Worm (Caenorhabditis elegans) whole organism, late embryonic: ENCODE measurements around the gene ins-8.

Source experiments
- fkh-10 ChIP-seq: fragments of 150-350 bp; optimal IDR thresholded peaks from 2 replicates; lab custom pipeline; 2014; ENCODE audit warnings: missing biosample characterization, missing genetic modification reagents, missing genetic modification characterization
- nfya-1 ChIP-seq: sonication (generic microtip); optimal IDR thresholded peaks from 2 replicates; lab custom pipeline; 2017; ENCODE audit warnings: missing genetic modification characterization, mild to moderate bottlenecking, missing compliant biosample characterization, antibody characterized with exemption, moderate library complexity
- sdc-2 ChIP-seq: sonication (generic microtip); optimal IDR thresholded peaks from 2 replicates; lab custom pipeline; 2016; ENCODE audit warnings: missing genotype, missing genetic modification characterization, missing compliant biosample characterization
- sox-4 ChIP-seq: sonication (generic microtip); optimal IDR thresholded peaks from 2 replicates; lab custom pipeline; 2017; ENCODE audit warnings: mild to moderate bottlenecking, missing genetic modification characterization, inconsistent platforms, missing compliant biosample characterization
- tbx-2 ChIP-seq: sonication (generic microtip); optimal IDR thresholded peaks from 2 replicates; lab custom pipeline; 2016; ENCODE audit warnings: missing genetic modification characterization, missing compliant biosample characterization
- unc-55 ChIP-seq: sonication (generic microtip); optimal IDR thresholded peaks from 2 replicates; lab custom pipeline; 2017; ENCODE audit warnings: missing biosample characterization, missing genetic modification reagents, missing genetic modification characterization
- unc-86 ChIP-seq: sonication (generic microtip); optimal IDR thresholded peaks from 2 replicates; lab custom pipeline; 2016; ENCODE audit warnings: missing genetic modification characterization, missing compliant biosample characterization

DNA sequence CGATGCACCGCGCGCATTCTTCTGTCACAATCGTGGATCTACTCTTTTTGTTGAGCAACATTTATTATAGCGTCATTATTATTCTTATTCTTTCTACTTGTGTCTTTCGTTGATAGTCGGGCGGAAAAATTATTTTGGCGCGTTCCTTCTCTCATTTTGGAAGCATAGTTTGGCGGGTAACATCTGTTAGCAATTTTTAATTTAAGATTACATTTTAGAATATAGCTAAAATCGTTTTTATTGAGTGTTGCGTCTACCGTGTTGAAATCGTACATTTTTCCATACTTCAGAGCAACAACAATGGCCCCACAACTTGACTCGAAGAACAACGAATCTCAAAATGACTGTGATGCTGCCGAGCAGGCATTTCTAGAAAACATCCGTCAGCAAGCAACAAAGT is 9.9 kb upstream of the ins-8 start, which contains the start of gene sdz-36:
- TF ChIP-seq unc-55 (GFP tag; lab: Kevin White, UChicago) (no peak), tbx-2 (tag; lab: Kevin White, UChicago) (no peak), nfya-1 (tag; lab: Kevin White, UChicago) (no peak), unc-86 (tag; lab: Kevin White, UChicago) (no peak), sdc-2 (tag; lab: Kevin White, UChicago) (no peak), sox-4 (tag; lab: Kevin White, UChicago) (no peak), fkh-10 (GFP tag; lab: Kevin White, UChicago) (no peak)
